Fruit fly (Drosophila melanogaster): ENCODE data around the gene CG4036.

CG4036 gene

DNA sequence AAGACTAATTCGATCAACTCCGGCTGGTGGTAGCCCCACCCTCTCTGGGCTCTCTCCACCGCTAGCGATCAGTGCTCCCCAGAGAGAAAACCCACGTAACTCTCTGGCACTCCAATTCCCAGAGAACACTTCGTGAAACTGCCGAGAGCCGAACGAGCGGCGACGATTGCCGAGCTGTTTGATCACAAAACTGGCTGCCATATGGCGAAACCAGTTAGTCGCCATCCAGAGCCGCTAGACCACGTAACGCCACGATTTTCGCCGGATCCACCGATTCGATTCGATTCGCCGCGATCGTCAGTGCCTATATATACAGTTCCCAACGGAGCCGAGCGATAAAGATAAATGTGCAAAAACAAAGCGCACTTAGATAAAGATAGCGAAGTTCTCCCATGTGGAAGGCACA is 8.5 kb upstream of the CG4036 start, which contains the start of gene IP3K1 (continued):
- TF ChIP-seq unpg (GFP tag; optimal IDR thresholded peaks at IDR 0.05): peak; percentile 36
- no peak for TF ChIP-seq shn (GFP tag; optimal IDR thresholded peaks at IDR 0.05)
- TF ChIP-seq CG6813 (GFP tag; optimal IDR thresholded peaks at IDR 0.05): peak; percentile 27
- no peak for TF ChIP-seq Sin3A (optimal IDR thresholded peaks at IDR 0.05)
- TF ChIP-seq h (optimal IDR thresholded peaks at IDR 0.05): no peak
- no peak for TF ChIP-seq CG3065 (GFP tag; optimal IDR thresholded peaks at IDR 0.05)
- TF ChIP-seq CG11456 (GFP tag; IDR thresholded peaks at IDR 0.05): peak; percentile 45; the same call in 1 of the 3 replicates
- no peak for TF ChIP-seq pum (GFP tag; optimal IDR thresholded peaks at IDR 0.05)
- TF ChIP-seq slou (GFP tag; optimal IDR thresholded peaks at IDR 0.05): no peak
- TF ChIP-seq CG5180 (GFP tag; optimal IDR thresholded peaks at IDR 0.05): no peak
- TF ChIP-seq Atf-2 (GFP tag; optimal IDR thresholded peaks at IDR 0.05): no peak
- TF ChIP-seq toy (GFP tag; IDR thresholded peaks at IDR 0.05): no peak
- no peak for TF ChIP-seq Bteb2 (GFP tag; optimal IDR thresholded peaks at IDR 0.05)
- TF ChIP-seq pita (GFP tag; optimal IDR thresholded peaks at IDR 0.05): no peak
- no peak for TF ChIP-seq CG12942 (GFP tag; optimal IDR thresholded peaks at IDR 0.05)
- no peak for TF ChIP-seq disco-r (GFP tag; optimal IDR thresholded peaks at IDR 0.05)
- no peak for TF ChIP-seq ewg (GFP tag; optimal IDR thresholded peaks at IDR 0.05)
- TF ChIP-seq CG6654 (GFP tag; optimal IDR thresholded peaks at IDR 0.05): no peak
- no peak for TF ChIP-seq Sry-β (GFP tag; optimal IDR thresholded peaks at IDR 0.05)
- TF ChIP-seq CG30403 (GFP tag; optimal IDR thresholded peaks at IDR 0.05): no peak
- TF ChIP-seq CG10147 (GFP tag; optimal IDR thresholded peaks at IDR 0.05): peak; percentile 20
- peak; percentile 42; the same call in 1 of the 2 replicates for TF ChIP-seq CG9932 (GFP tag; IDR thresholded peaks at IDR 0.05)
- peak; percentile 44; the same call in 1 of the 2 replicates for TF ChIP-seq Nf-YA (GFP tag; IDR thresholded peaks at IDR 0.05)
- TF ChIP-seq CG4360 (GFP tag; IDR thresholded peaks at IDR 0.05): peak; percentile 16; the same call in 1 of the 2 replicates
- TF ChIP-seq Scr (GFP tag; IDR thresholded peaks at IDR 0.05; ENCODE audit: partially characterized antibody): peak; percentile 43; the same call in 1 of the 2 replicates
- TF ChIP-seq gro (GFP tag; optimal IDR thresholded peaks at IDR 0.05): peak; percentile 82
- no peak for TF ChIP-seq CG7357 (GFP tag; IDR thresholded peaks at IDR 0.05)
- no peak for TF ChIP-seq CG8478 (optimal IDR thresholded peaks at IDR 0.05)
- no peak for TF ChIP-seq CG11504 (tag; optimal IDR thresholded peaks at IDR 0.05)
- peak; percentile 85 for TF ChIP-seq CG42726 (GFP tag; IDR thresholded peaks at IDR 0.05; ENCODE audit: partially characterized antibody)
- no peak for TF ChIP-seq H2.0 (GFP tag; IDR thresholded peaks at IDR 0.05)
- no peak for TF ChIP-seq ATbp (GFP tag; optimal IDR thresholded peaks at IDR 0.05)
- TF ChIP-seq ara (GFP tag; IDR thresholded peaks at IDR 0.05): no peak
- peak; percentile 63 for TF ChIP-seq CG12071 (GFP tag; optimal IDR thresholded peaks at IDR 0.05)
- peak; percentile 99 for TF ChIP-seq CG12769 (tag; optimal IDR thresholded peaks at IDR 0.05)
- no peak for TF ChIP-seq Rx (GFP tag; IDR thresholded peaks at IDR 0.05)
- TF ChIP-seq CG12659 (GFP tag; optimal IDR thresholded peaks at IDR 0.05): peak; percentile 15
- TF ChIP-seq hkb (optimal IDR thresholded peaks at IDR 0.05): no peak
- TF ChIP-seq hkb (GFP tag; IDR thresholded peaks at IDR 0.05): peak; percentile 63; the same call in 1 of the 2 replicates
- TF ChIP-seq seq (GFP tag; IDR thresholded peaks at IDR 0.05): peak; percentile 43; the same call in 1 of the 2 replicates
- TF ChIP-seq Nf-YC (tag; optimal IDR thresholded peaks at IDR 0.05): peak; percentile 56
- no peak for TF ChIP-seq CG6689 (GFP tag; IDR thresholded peaks at IDR 0.05)
- peak; percentile 39 for TF ChIP-seq oc (tag; optimal IDR thresholded peaks at IDR 0.05)
- TF ChIP-seq tap (tag; optimal IDR thresholded peaks at IDR 0.05): no peak
- peak; percentile 10 for TF ChIP-seq mam (GFP tag; optimal IDR thresholded peaks at IDR 0.05)
- no peak for TF ChIP-seq CG4617 (GFP tag; optimal IDR thresholded peaks at IDR 0.05; ENCODE audit: borderline replicate concordance)
- no peak for TF ChIP-seq tup (GFP tag; optimal IDR thresholded peaks at IDR 0.05)
- no peak for TF ChIP-seq CG32772 (GFP tag; IDR thresholded peaks at IDR 0.05)
- TF ChIP-seq CG1792 (GFP tag; optimal IDR thresholded peaks at IDR 0.05): no peak
- peak; percentile 24 for TF ChIP-seq Antp (GFP tag; optimal IDR thresholded peaks at IDR 0.05)
- TF ChIP-seq CG14050 (GFP tag; IDR thresholded peaks at IDR 0.05): no peak
- peak; percentile 66 for TF ChIP-seq CG7987 (GFP tag; optimal IDR thresholded peaks at IDR 0.05)
- TF ChIP-seq vvl (GFP tag; IDR thresholded peaks at IDR 0.05): peak; percentile 79

Measured in whole organism, embryonic.